Worm (Caenorhabditis elegans) whole organism, L3 larva: Measurements from ENCODE around the gene F44F4.9.

ENCODE experiments used
- R02D3.7 ChIP-seq: fragments of 150-350 bp; optimal IDR thresholded peaks from 2 replicates; lab custom pipeline; 2014; ENCODE audit warnings: missing biosample characterization, missing genetic modification characterization
- aly-2 ChIP-seq: fragments of 150-350 bp; optimal IDR thresholded peaks from 2 replicates; lab custom pipeline; 2014; ENCODE audit warnings: missing biosample characterization, missing genetic modification characterization
- ceh-28 ChIP-seq: fragments of 150-350 bp; optimal IDR thresholded peaks from 2 replicates; lab custom pipeline; 2014; ENCODE audit warnings: missing biosample characterization, missing genetic modification reagents, missing genetic modification characterization
- ceh-82 ChIP-seq: fragments of 150-350 bp; optimal IDR thresholded peaks from 2 replicates; lab custom pipeline; 2014; ENCODE audit warnings: missing biosample characterization, missing genetic modification characterization
- eor-1 ChIP-seq, 2 experiments: fragments of 150-350 bp; optimal IDR thresholded peaks; 2 replicates each; lab custom pipeline; 2014 to 2018; ENCODE audit warnings: missing biosample characterization in 2 of 2, missing genetic modification characterization in 2 of 2
- nhr-11 ChIP-seq: fragments of 150-350 bp; optimal IDR thresholded peaks from 2 replicates; lab custom pipeline; 2014; ENCODE audit warnings: missing biosample characterization, missing genetic modification characterization
- nhr-12 ChIP-seq: fragments of 150-350 bp; optimal IDR thresholded peaks from 2 replicates; lab custom pipeline; 2014; ENCODE audit warnings: missing biosample characterization, missing genetic modification characterization
- nhr-23 ChIP-seq: fragments of 150-350 bp; optimal IDR thresholded peaks from 2 replicates; lab custom pipeline; 2014; ENCODE audit warnings: missing biosample characterization, missing genetic modification reagents, missing genetic modification characterization
- nhr-237 ChIP-seq: fragments of 150-350 bp; optimal IDR thresholded peaks from 2 replicates; lab custom pipeline; 2014; ENCODE audit warnings: missing biosample characterization, missing genetic modification characterization
- pha-4 ChIP-seq: fragments of 150-350 bp; optimal IDR thresholded peaks from 2 replicates; lab custom pipeline; 2014; ENCODE audit warnings: missing biosample characterization, missing genetic modification reagents, missing genetic modification characterization
- snpc-4 ChIP-seq: fragments of 150-350 bp; optimal IDR thresholded peaks from 2 replicates; lab custom pipeline; 2014; ENCODE audit warnings: missing biosample characterization, missing genetic modification characterization
- unc-39 ChIP-seq: sonication (generic microtip); optimal IDR thresholded peaks from 4 replicates; lab custom pipeline; 2017; ENCODE audit warnings: missing biosample characterization, missing genetic modification characterization
- unc-62 ChIP-seq: fragments of 150-350 bp; sonication (generic microtip); optimal IDR thresholded peaks from 4 replicates; lab custom pipeline; 2014; ENCODE audit warnings: missing biosample characterization, missing genetic modification reagents, missing genetic modification characterization
- ztf-11 ChIP-seq: fragments of 150-350 bp; optimal IDR thresholded peaks from 2 replicates; lab custom pipeline; 2014; ENCODE audit warnings: missing biosample characterization, missing genetic modification characterization

- TF ChIP-seq snpc-4 (tag; lab: Kevin White, UChicago) (no peak), unc-62 (GFP tag; lab: Kevin White, UChicago) (no peak), ztf-11 (tag; lab: Kevin White, UChicago) (no peak), aly-2 (tag; lab: Kevin White, UChicago) (no peak), unc-39 (tag; lab: Kevin White, UChicago) (no peak), nhr-23 (no peak), R02D3.7 (tag; lab: Kevin White, UChicago) (no peak), eor-1 (tag; optimal IDR thresholded peaks at IDR 0.05; lab: Kevin White, UChicago) (no peak), pha-4 (tag; lab: Kevin White, UChicago) (no peak), nhr-12 (tag; lab: Kevin White, UChicago) (no peak), ceh-28 (tag; lab: Kevin White, UChicago) (no peak), nhr-11 (tag; lab: Kevin White, UChicago) (no peak), nhr-237 (tag; lab: Kevin White, UChicago) (no peak), ceh-82 (tag; lab: Kevin White, UChicago) (no peak)
Measured at ce11 chrII:10917174-10917573, 1.5 kb upstream of the F44F4.9 start, which contains the start of gene F44F4.10.
